Worm (Caenorhabditis elegans): ENCODE data around the gene bus-8A.

bus-8A gene

DNA sequence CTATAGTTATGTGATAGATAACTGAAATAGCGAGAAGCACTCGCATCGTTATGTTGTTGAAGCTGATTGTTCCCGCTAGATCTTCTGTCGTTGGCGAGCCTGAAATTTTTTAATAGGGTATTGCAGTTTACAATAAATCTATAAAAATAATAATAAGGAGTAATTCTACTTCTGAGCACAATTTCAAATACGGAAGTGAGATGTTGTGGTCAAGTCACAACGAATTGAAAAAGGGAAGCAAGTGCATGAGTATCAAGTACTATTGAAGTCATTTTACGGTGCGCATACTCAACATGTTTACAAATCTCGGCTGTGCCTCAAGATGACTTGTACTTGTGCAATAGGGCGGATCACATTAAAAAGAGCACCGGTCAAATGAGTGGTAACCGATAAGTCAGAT is 45.7 kb downstream of the bus-8A start, which contains the start of gene lgx-1:
lgx-1 (minus strand) TSS at position 101 of the 400 bp plus-strand sequence.
- TF ChIP-seq dao-5 (tag; optimal IDR thresholded peaks at IDR 0.05), result no peak
- TF ChIP-seq W03F9.2 (tag; optimal IDR thresholded peaks at IDR 0.05), result no peak
- no peak for TF ChIP-seq him-1 (tag; optimal IDR thresholded peaks at IDR 0.05)

Data from whole organism, L4/young adult.